Worm (Caenorhabditis elegans) whole organism, L2 larva: Measurements from ENCODE around the gene egg-1.

Experiments
- R02D3.7 ChIP-seq: fragments of 150-350 bp; optimal IDR thresholded peaks from 2 replicates; lab custom pipeline; 2014; ENCODE audit warnings: missing biosample characterization, missing genetic modification characterization
- ama-1 ChIP-seq: fragments of 150-350 bp; optimal IDR thresholded peaks from 2 replicates; lab custom pipeline; 2018; ENCODE audit warnings: inconsistent platforms
- elt-1 ChIP-seq: fragments of 150-350 bp; optimal IDR thresholded peaks from 2 replicates; lab custom pipeline; 2014; ENCODE audit warnings: missing biosample characterization, missing genetic modification characterization
- lin-13 ChIP-seq: fragments of 150-350 bp; optimal IDR thresholded peaks from 2 replicates; lab custom pipeline; 2014; ENCODE audit warnings: missing biosample characterization, missing genetic modification reagents, missing genetic modification characterization
- mbf-1 ChIP-seq: sonication (generic microtip); optimal IDR thresholded peaks from 2 replicates; lab custom pipeline; 2017; ENCODE audit warnings: missing biosample characterization, missing genetic modification characterization
- nhr-12 ChIP-seq: fragments of 150-350 bp; optimal IDR thresholded peaks from 2 replicates; lab custom pipeline; 2014; ENCODE audit warnings: missing biosample characterization, missing genetic modification characterization
- nhr-237 ChIP-seq: fragments of 150-350 bp; optimal IDR thresholded peaks from 2 replicates; lab custom pipeline; 2014; ENCODE audit warnings: missing biosample characterization, missing genetic modification characterization
- nhr-25 ChIP-seq: fragments of 150-350 bp; sonication (generic microtip); optimal IDR thresholded peaks from 3 replicates; lab custom pipeline; 2014; ENCODE audit warnings: missing biosample characterization, missing genetic modification characterization
- skn-1 ChIP-seq: sonication (generic microtip); optimal IDR thresholded peaks from 2 replicates; lab custom pipeline; 2017; ENCODE audit warnings: missing biosample characterization, missing genetic modification characterization
- snpc-4 ChIP-seq: fragments of 150-350 bp; optimal IDR thresholded peaks from 2 replicates; lab custom pipeline; 2014; ENCODE audit warnings: missing biosample characterization, missing genetic modification characterization
- ztf-4 ChIP-seq: fragments of 150-350 bp; optimal IDR thresholded peaks from 2 replicates; lab custom pipeline; 2014; ENCODE audit warnings: missing biosample characterization, missing genetic modification characterization

ce11 chrIII:5769726-5770235, 41.8 kb downstream of the egg-1 start, which contains the start of gene cutl-23:
- TF ChIP-seq lin-13 (GFP tag; lab: Kevin White, UChicago) (no peak), nhr-25 (no peak), elt-1 (tag; lab: Kevin White, UChicago) (no peak), nhr-12 (tag; lab: Kevin White, UChicago) (no peak), ama-1 (no peak), R02D3.7 (tag; lab: Kevin White, UChicago) (no peak), nhr-237 (no peak), ztf-4 (tag; lab: Kevin White, UChicago) (no peak), mbf-1 (tag; lab: Kevin White, UChicago) (no peak), snpc-4 (tag; lab: Kevin White, UChicago) (no peak), skn-1 (tag; lab: Kevin White, UChicago) (no peak)
